Fruit fly (Drosophila melanogaster) whole organism, wandering third instar larva: ENCODE data around the gene CG17778.

ENCODE experiments used
- Abd-B ChIP-seq: fragments of >200 bp; optimal IDR thresholded peaks from 2 replicates; lab custom pipeline; 2017; ENCODE audit warnings: missing biosample characterization, missing genetic modification characterization
- CG32264 ChIP-seq: fragments of 200-800 bp; sonication (Bioruptor generic); optimal IDR thresholded peaks from 2 replicates; lab custom pipeline; 2016; ENCODE audit warnings: missing biosample characterization, missing genetic modification characterization
- Hr83 ChIP-seq: fragments of 200-300 bp; sonication (Bioruptor generic); optimal IDR thresholded peaks from 2 replicates; lab custom pipeline; 2016; ENCODE audit warnings: missing biosample characterization, mild to moderate bottlenecking, missing genetic modification characterization, moderate library complexity; ENCODE audit not compliant: poor library complexity, severe bottlenecking
- Mio ChIP-seq: sonication (Bioruptor generic); optimal IDR thresholded peaks from 2 replicates; lab custom pipeline; 2016; ENCODE audit warnings: missing biosample characterization, missing genetic modification characterization
- Myc ChIP-seq: fragments of >200 bp; optimal IDR thresholded peaks from 2 replicates; lab custom pipeline; 2017
- h ChIP-seq: fragments of 200-800 bp; sonication (Bioruptor generic); optimal IDR thresholded peaks from 3 replicates; lab custom pipeline; 2016; ENCODE audit warnings: missing biosample characterization, mild to moderate bottlenecking, missing genetic modification characterization
- pan ChIP-seq: fragments of >200 bp; optimal IDR thresholded peaks from 2 replicates; lab custom pipeline; 2017
- sage ChIP-seq: fragments of 200-800 bp; sonication (Bioruptor generic); optimal IDR thresholded peaks from 2 replicates; lab custom pipeline; 2016; ENCODE audit warnings: missing biosample characterization, mild to moderate bottlenecking, missing genetic modification characterization
- usp ChIP-seq: fragments of >200 bp; optimal IDR thresholded peaks from 2 replicates; lab custom pipeline; 2017; ENCODE audit warnings: missing biosample characterization, missing genetic modification characterization

DNA sequence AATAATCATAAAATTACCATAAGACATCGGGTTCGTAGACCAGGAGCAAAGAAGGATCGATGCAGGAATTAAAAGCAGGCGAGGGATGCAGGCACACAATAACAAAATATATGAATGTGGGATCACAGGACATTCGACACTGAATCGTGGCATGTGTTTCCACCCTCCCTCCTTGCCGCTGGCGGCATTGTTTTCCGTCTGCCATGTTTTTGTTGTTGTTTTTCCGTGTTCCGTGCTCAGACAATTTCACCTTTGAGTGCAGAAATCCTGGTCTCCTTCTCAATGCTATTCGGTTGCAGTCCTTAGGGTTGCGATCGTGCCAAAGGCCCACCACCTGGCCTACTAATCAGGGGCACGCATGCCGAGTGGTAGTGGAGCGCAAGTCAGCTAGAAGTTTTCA is 31.2 kb downstream of the CG17778 start:
- TF ChIP-seq usp (no peak), h (GFP tag; lab: Kevin White, UChicago) (no peak), pan (lab: Kevin White, UChicago) (no peak), Mio (GFP tag; lab: Kevin White, UChicago) (no peak), Abd-B (GFP tag; lab: Kevin White, UChicago) (no peak), Hr83 (GFP tag; lab: Kevin White, UChicago) (no peak), CG32264 (GFP tag; lab: Kevin White, UChicago) (no peak), Myc (lab: Kevin White, UChicago) (no peak), sage (GFP tag; lab: Kevin White, UChicago) (no peak)
